Fruit fly (Drosophila melanogaster) whole organism, prepupa: ENCODE data around the gene ro.

Source experiments
- CG16779 ChIP-seq: fragments of 200-800 bp; sonication (Bioruptor generic); optimal IDR thresholded peaks from 3 replicates; lab custom pipeline; 2017; ENCODE audit warnings: missing biosample characterization, mild to moderate bottlenecking, missing genetic modification characterization
- CG6163 ChIP-seq: fragments of 200-800 bp; sonication (Bioruptor generic); IDR thresholded peaks from 3 replicates; pipeline ENCODE4 v1.3.6; 2022; ENCODE audit warnings: missing biosample characterization, missing genetic modification characterization
- CG6792 ChIP-seq: fragments of 200-800 bp; sonication (Bioruptor generic); optimal IDR thresholded peaks from 3 replicates; lab custom pipeline; 2016; ENCODE audit warnings: missing biosample characterization, missing genetic modification characterization
- CG8632 ChIP-seq: fragments of 200-800 bp; sonication (Bioruptor generic); optimal IDR thresholded peaks from 3 replicates; lab custom pipeline; 2016; ENCODE audit warnings: missing biosample characterization, missing genetic modification characterization
- Sox102F ChIP-seq: fragments of 200-800 bp; sonication (Bioruptor generic); optimal IDR thresholded peaks from 2 replicates; lab custom pipeline; 2016; ENCODE audit warnings: missing biosample characterization, mild to moderate bottlenecking, missing genetic modification characterization
- net ChIP-seq: fragments of 200-800 bp; sonication (Bioruptor generic); optimal IDR thresholded peaks from 3 replicates; lab custom pipeline; 2016; ENCODE audit warnings: missing biosample characterization, missing genetic modification characterization
- spab ChIP-seq: fragments of 200-800 bp; sonication (Bioruptor generic); optimal IDR thresholded peaks from 2 replicates; lab custom pipeline; 2017; ENCODE audit warnings: missing biosample characterization, mild to moderate bottlenecking, missing genetic modification characterization, missing genetic modification reagents
- vri ChIP-seq: fragments of 200-800 bp; sonication (Bioruptor generic); optimal IDR thresholded peaks from 3 replicates; lab custom pipeline; 2016; ENCODE audit warnings: missing biosample characterization, mild to moderate bottlenecking, missing genetic modification characterization

DNA sequence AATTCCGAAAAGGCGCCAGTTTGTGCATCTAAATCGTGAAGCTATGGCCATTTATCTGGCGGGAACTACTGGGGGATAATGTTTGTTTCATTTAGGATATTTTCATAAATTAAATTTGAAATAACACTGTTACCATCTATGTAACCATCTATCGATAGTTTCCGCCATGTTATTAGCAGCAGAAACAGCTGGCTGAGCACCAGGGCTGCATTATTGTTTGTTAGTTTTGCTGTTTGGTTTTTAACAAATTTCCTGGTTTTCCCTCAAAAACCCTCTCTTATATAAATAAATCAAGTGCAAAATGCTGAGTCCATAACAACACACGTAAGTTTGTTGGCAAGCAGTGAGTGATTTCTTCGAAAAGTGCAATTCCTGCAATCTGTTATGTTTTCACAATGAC is 4.5 kb downstream of the ro start, which contains the start of gene CG5500:
- TF ChIP-seq CG8632 (GFP tag; lab: Kevin White, UChicago) = no peak
- no peak for TF ChIP-seq vri (GFP tag; lab: Kevin White, UChicago)
- no peak for TF ChIP-seq CG6163 (GFP tag; lab: Robert Waterston, UW)
- no peak for TF ChIP-seq CG6792
- TF ChIP-seq Sox102F = no peak
- no peak for TF ChIP-seq net (GFP tag; lab: Kevin White, UChicago)
- TF ChIP-seq CG16779 (tag; lab: Kevin White, UChicago) = no peak
- no peak for TF ChIP-seq spab
